Fruit fly (Drosophila melanogaster) whole organism, prepupa: ENCODE results near the gene Nipsnap.

ENCODE experiments used
- CG1621 ChIP-seq: fragments of 200-800 bp; sonication (Bioruptor generic); optimal IDR thresholded peaks from 3 replicates; lab custom pipeline; 2018; ENCODE audit warnings: missing biosample characterization, mild to moderate bottlenecking, missing genetic modification characterization
- CG3032 ChIP-seq: fragments of 200-800 bp; optimal IDR thresholded peaks from 2 replicates; lab custom pipeline; 2019; ENCODE audit warnings: missing biosample characterization, mild to moderate bottlenecking, missing genetic modification characterization, moderate library complexity
- CG8119 ChIP-seq: fragments of 200-800 bp; sonication (Bioruptor generic); IDR thresholded peaks from 3 replicates; pipeline ENCODE4 v1.3.6; 2022; ENCODE audit warnings: missing biosample characterization, missing genetic modification characterization
- Ets21C ChIP-seq: fragments of 200-800 bp; sonication (Bioruptor generic); optimal IDR thresholded peaks from 3 replicates; lab custom pipeline; 2016; ENCODE audit warnings: missing biosample characterization, missing genetic modification characterization
- Ets96B ChIP-seq: fragments of 200-800 bp; optimal IDR thresholded peaks from 2 replicates; lab custom pipeline; 2019; ENCODE audit warnings: missing biosample characterization, mild to moderate bottlenecking, missing genetic modification characterization, moderate library complexity
- Gug ChIP-seq: fragments of 200-800 bp; sonication (Bioruptor generic); IDR thresholded peaks from 2 replicates; pipeline ENCODE4 v1.3.6; 2022; ENCODE audit warnings: missing biosample characterization, missing genetic modification characterization
- Sox15 ChIP-seq: fragments of 200-800 bp; sonication (Bioruptor generic); optimal IDR thresholded peaks from 3 replicates; lab custom pipeline; 2016; ENCODE audit warnings: missing biosample characterization, missing genetic modification characterization
- acj6 ChIP-seq: fragments of 200-800 bp; sonication (Bioruptor generic); optimal IDR thresholded peaks from 3 replicates; lab custom pipeline; 2016; ENCODE audit warnings: missing biosample characterization, missing genetic modification characterization
- ss ChIP-seq, 2 experiments: fragments of 200-800 bp; sonication (Bioruptor generic); optimal IDR thresholded peaks; 2 replicates in 1 of 2; 3 replicates in 1 of 2; lab custom pipeline; 2017 to 2018; ENCODE audit warnings: mild to moderate bottlenecking in 2 of 2, missing biosample characterization in 2 of 2, missing genetic modification characterization in 2 of 2, moderate library complexity in 1 of 2

DNA sequence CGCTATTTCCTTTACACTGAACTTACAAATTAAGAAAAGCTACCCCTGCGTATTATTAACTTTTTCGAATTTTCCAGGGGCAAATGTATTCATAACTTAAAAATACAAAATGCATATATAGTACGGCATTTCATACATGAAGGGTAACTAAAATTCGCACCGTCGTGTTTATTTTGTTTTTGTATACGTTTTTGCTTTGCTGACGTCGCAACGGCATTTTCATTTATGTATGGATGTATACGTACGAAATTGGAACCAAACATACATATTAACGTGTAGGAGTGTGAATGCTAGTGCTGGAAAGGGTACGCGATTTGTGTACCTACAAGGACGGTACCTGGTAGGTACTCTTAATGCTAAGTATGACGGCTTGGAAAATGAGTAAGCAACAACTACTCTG, 1.2 kb downstream of the Nipsnap start:
- TF ChIP-seq Ets96B (tag; lab: Kevin White, UChicago) = peak; percentile 3
- TF ChIP-seq Ets21C (GFP tag; lab: Kevin White, UChicago) = no peak
- peak; percentile 25 for TF ChIP-seq acj6 (GFP tag; lab: Kevin White, UChicago)
- TF ChIP-seq CG8119 (GFP tag; lab: Robert Waterston, UW) = no peak
- no peak for TF ChIP-seq CG3032 (tag; lab: Kevin White, UChicago)
- TF ChIP-seq Sox15 (GFP tag; lab: Kevin White, UChicago) = no peak
- no peak for TF ChIP-seq CG1621 (tag; lab: Kevin White, UChicago)
- TF ChIP-seq ss (GFP tag; optimal IDR thresholded peaks at IDR 0.05; lab: Kevin White, UChicago) = no peak
- TF ChIP-seq Gug = no peak
